Worm (Caenorhabditis elegans): ENCODE measurements around the gene lgc-21.

The lgc-21 gene

DNA sequence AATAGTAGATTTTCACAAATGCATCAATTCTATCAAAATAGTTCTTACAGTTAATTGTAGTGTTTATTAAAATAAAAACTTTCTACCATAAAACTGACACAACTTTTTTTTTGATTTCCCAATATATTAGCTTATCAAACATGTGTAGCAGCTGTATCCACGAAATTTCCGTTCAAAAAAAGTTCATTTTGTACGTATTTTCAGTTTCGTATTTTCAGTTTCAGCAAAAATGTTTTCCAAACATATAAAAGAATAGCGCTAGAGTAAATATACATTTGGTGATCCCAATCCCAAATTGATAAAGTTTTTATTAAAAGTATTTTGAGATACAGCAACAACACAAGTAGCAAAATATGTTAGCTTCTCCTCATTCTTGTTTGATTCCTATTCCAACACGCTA is 38.4 kb downstream of the lgc-21 start:
- TF ChIP-seq C16A3.4 (tag; optimal IDR thresholded peaks at IDR 0.05) (no peak), swsn-7 (tag; optimal IDR thresholded peaks at IDR 0.05) (no peak), ztf-4 (tag; optimal IDR thresholded peaks at IDR 0.05) (no peak), snu-23 (GFP tag; optimal IDR thresholded peaks at IDR 0.05) (no peak), zag-1 (tag; optimal IDR thresholded peaks at IDR 0.05) (no peak), mep-1 (tag; optimal IDR thresholded peaks at IDR 0.05) (no peak), hlh-4 (tag; optimal IDR thresholded peaks at IDR 0.05) (no peak), fkh-8 (tag; optimal IDR thresholded peaks at IDR 0.05) (no peak), isw-1 (GFP tag; IDR thresholded peaks at IDR 0.05) (no peak), snpc-4 (tag; optimal IDR thresholded peaks at IDR 0.05) (no peak), unc-130 (tag; optimal IDR thresholded peaks at IDR 0.05) (no peak), nhr-19 (GFP tag; conservative IDR thresholded peaks at IDR 0.05) (no peak)

DNA sequence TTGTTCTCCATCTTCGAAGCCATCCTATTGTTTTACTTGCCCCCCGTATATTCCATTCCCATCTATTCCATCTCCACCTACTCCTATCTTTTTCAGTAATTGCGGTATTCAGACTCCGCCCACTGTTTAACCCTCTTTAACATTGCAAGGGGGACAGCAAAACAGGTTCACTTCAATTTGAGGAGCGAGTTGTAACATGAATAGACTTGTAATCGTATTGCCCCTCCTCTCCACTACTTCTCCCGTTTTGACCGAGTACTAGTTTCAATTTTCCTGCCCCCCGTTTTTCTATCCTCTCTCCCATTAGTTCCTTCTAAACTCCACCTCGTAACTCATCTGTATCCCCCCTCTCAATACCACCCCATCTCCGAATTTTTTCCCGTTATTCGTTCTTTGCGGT is 39.3 kb downstream of the lgc-21 start:
- TF ChIP-seq snu-23 (GFP tag; optimal IDR thresholded peaks at IDR 0.05) (peak; percentile 3), nhr-47 (tag; optimal IDR thresholded peaks at IDR 0.05) (no peak), lin-15B (tag; optimal IDR thresholded peaks at IDR 0.05) (no peak), fos-1 (tag; optimal IDR thresholded peaks at IDR 0.05) (no peak), efl-1 (optimal IDR thresholded peaks at IDR 0.05) (no peak), efl-1 (GFP tag; optimal IDR thresholded peaks at IDR 0.05 in 1 of 2) (peak in 1 of 2 experiments; percentile 66), lin-14 (GFP tag; optimal IDR thresholded peaks at IDR 0.05) (peak; percentile 15), zip-4 (GFP tag; optimal IDR thresholded peaks at IDR 0.05) (no peak), mef-2 (tag; optimal IDR thresholded peaks at IDR 0.05) (no peak)

DNA sequence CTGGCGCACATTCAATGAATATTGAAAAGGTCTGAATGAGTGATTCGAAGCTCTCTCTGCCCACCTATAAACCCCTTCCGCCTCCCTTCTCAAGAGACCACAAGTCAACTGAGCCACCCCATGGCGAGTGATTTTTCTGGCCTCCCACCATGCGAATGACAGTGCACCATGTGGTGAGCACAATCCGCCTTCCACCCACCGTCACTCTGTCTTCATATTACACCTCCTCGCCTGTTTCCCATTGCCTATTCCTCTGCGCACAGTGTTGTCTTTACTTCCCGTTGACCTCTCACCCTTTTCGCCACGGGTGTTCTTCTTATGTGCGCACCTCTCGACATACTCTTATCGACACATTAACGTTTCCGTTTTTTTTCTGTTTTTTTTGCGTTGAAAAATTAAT is 40.9 kb downstream of the lgc-21 start:
- TF ChIP-seq alr-1 (tag; optimal IDR thresholded peaks at IDR 0.05; ENCODE audit: borderline replicate concordance) (no peak), mab-9 (GFP tag; IDR thresholded peaks at IDR 0.05) (no peak), dsc-1 (tag; optimal IDR thresholded peaks at IDR 0.05) (no peak), nhr-85 (tag) (no peak), unc-130 (tag; optimal IDR thresholded peaks at IDR 0.05) (no peak), pax-3 (tag; optimal IDR thresholded peaks at IDR 0.05) (no peak), zag-1 (tag; optimal IDR thresholded peaks at IDR 0.05) (no peak), mep-1 (tag; optimal IDR thresholded peaks at IDR 0.05) (no peak), C16A3.4 (tag; optimal IDR thresholded peaks at IDR 0.05) (no peak), elt-2 (tag; optimal IDR thresholded peaks at IDR 0.05) (no peak), sptf-1 (tag; optimal IDR thresholded peaks at IDR 0.05) (no peak), fkh-4 (tag; optimal IDR thresholded peaks at IDR 0.05; ENCODE audit: borderline replicate concordance) (no peak), fkh-10 (GFP tag; optimal IDR thresholded peaks at IDR 0.05) (no peak), ceh-8 (GFP tag; optimal IDR thresholded peaks at IDR 0.05) (no peak), nhr-47 (tag; optimal IDR thresholded peaks at IDR 0.05) (no peak), nhr-71 (tag; optimal IDR thresholded peaks at IDR 0.05) (no peak), ceh-63 (GFP tag; optimal IDR thresholded peaks at IDR 0.05) (no peak), lin-39 (tag; optimal IDR thresholded peaks at IDR 0.05) (no peak), irx-1 (tag; optimal IDR thresholded peaks at IDR 0.05) (no peak), fkh-8 (tag; optimal IDR thresholded peaks at IDR 0.05) (no peak)

DNA sequence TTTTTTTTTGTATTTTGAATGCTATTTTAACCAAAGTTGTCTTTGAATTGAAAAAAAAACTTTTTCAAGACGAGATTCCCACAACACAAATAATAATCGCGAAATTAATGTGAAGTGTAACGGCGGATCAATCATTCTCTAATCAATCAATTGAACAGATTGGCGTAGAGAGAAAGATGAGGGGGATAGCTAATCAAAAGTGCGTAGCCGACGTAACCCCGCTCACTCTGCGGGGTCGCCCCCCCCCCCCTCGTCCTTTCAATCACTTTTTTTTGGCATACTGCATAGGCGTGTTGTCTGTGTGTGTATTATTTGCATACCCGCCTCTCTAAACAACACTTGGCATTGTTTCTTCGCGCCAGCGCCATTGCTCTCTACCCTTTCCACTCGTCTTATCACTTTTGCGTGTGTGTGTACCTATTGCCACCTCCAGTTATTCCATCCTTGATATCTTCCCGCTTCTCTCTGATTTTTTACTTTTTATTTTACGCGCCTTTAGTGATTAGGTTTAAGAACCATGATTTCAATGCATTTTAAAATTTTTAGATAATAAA is 43.3 kb downstream of the lgc-21 start:
- TF ChIP-seq nhr-85 (tag) = no peak
- peak; percentile 15 for TF ChIP-seq nhr-20 (tag; optimal IDR thresholded peaks at IDR 0.05)
- no peak for TF ChIP-seq dsc-1 (tag; optimal IDR thresholded peaks at IDR 0.05)
- no peak for TF ChIP-seq hlh-4 (tag; optimal IDR thresholded peaks at IDR 0.05)
- TF ChIP-seq lin-35 (GFP tag; optimal IDR thresholded peaks at IDR 0.05) = peak in 1 of 2 experiments; percentile 26
- no peak for TF ChIP-seq ceh-88 (GFP tag; IDR thresholded peaks at IDR 0.05)
- peak; percentile 40 for TF ChIP-seq lin-14 (GFP tag; optimal IDR thresholded peaks at IDR 0.05)
- no peak for TF ChIP-seq F16B12.6 (tag; optimal IDR thresholded peaks at IDR 0.05)
- TF ChIP-seq elt-2 (tag; optimal IDR thresholded peaks at IDR 0.05) = peak; percentile 50
- no peak for TF ChIP-seq sptf-1 (tag; optimal IDR thresholded peaks at IDR 0.05)
- no peak for TF ChIP-seq pax-3 (tag; optimal IDR thresholded peaks at IDR 0.05)
